Worm (Caenorhabditis elegans) whole organism, late embryonic: ENCODE results near the gene mre-11.

ENCODE experiments used
- T23F11.4 ChIP-seq: fragments of 200-800 bp; sonication (Bioruptor generic); optimal IDR thresholded peaks from 2 replicates; lab custom pipeline; 2018; ENCODE audit warnings: mild to moderate bottlenecking, missing genetic modification characterization, missing compliant biosample characterization
- elt-2 ChIP-seq: sonication (generic microtip); optimal IDR thresholded peaks from 2 replicates; lab custom pipeline; 2016; ENCODE audit warnings: missing genetic modification reagents, missing genetic modification characterization, missing compliant biosample characterization
- ets-4 ChIP-seq: sonication (generic microtip); optimal IDR thresholded peaks from 2 replicates; lab custom pipeline; 2016; ENCODE audit warnings: missing genetic modification characterization, missing compliant biosample characterization
- madf-2 ChIP-seq: sonication (generic microtip); optimal IDR thresholded peaks from 2 replicates; lab custom pipeline; 2017; ENCODE audit warnings: missing genetic modification characterization, missing compliant biosample characterization
- nhr-232 ChIP-seq: sonication (generic microtip); optimal IDR thresholded peaks from 2 replicates; lab custom pipeline; 2016; ENCODE audit warnings: missing genetic modification characterization, missing compliant biosample characterization
- pqm-1 ChIP-seq: sonication (generic microtip); optimal IDR thresholded peaks from 2 replicates; lab custom pipeline; 2016; ENCODE audit warnings: missing genetic modification characterization, missing compliant biosample characterization
- ref-2 ChIP-seq: sonication (generic microtip); optimal IDR thresholded peaks from 2 replicates; lab custom pipeline; 2016; ENCODE audit warnings: missing genetic modification characterization, missing compliant biosample characterization
- unc-42 ChIP-seq: sonication (generic microtip); optimal IDR thresholded peaks from 2 replicates; lab custom pipeline; 2016; ENCODE audit warnings: missing genotype, missing genetic modification characterization, missing compliant biosample characterization
- unc-55 ChIP-seq: sonication (generic microtip); optimal IDR thresholded peaks from 2 replicates; lab custom pipeline; 2017; ENCODE audit warnings: missing biosample characterization, missing genetic modification reagents, missing genetic modification characterization
- unc-86 ChIP-seq: sonication (generic microtip); optimal IDR thresholded peaks from 2 replicates; lab custom pipeline; 2016; ENCODE audit warnings: missing genetic modification characterization, missing compliant biosample characterization

- TF ChIP-seq pqm-1 = no peak
- TF ChIP-seq unc-42 (tag; lab: Kevin White, UChicago) = peak; percentile 44
- TF ChIP-seq unc-86 (tag; lab: Kevin White, UChicago) = no peak
- no peak for TF ChIP-seq ets-4 (tag; lab: Kevin White, UChicago)
- TF ChIP-seq elt-2 (tag; lab: Kevin White, UChicago) = no peak
- peak; percentile 32 for TF ChIP-seq ref-2 (tag; lab: Kevin White, UChicago)
- peak; percentile 34 for TF ChIP-seq nhr-232 (tag; lab: Kevin White, UChicago)
- peak; percentile 28 for TF ChIP-seq T23F11.4 (GFP tag; lab: Kevin White, UChicago)
- TF ChIP-seq unc-55 (GFP tag; lab: Kevin White, UChicago) = no peak
- TF ChIP-seq madf-2 = no peak
Measured at ce11 chrV:10716865-10717713, 19.6 kb downstream of the mre-11 start.
